Worm (Caenorhabditis elegans) whole organism, L3 larva: ENCODE measurements around the gene T07C4.3.
A peak's percentile ranks its signal among the peaks of the same experiment; 100 is the strongest.

Experiments used
- R02D3.7 ChIP-seq: fragments of 150-350 bp; optimal IDR thresholded peaks from 2 replicates; lab custom pipeline; 2014; ENCODE audit warnings: missing biosample characterization, missing genetic modification characterization
- ZK546.5 ChIP-seq: sonication (generic microtip); optimal IDR thresholded peaks from 2 replicates; lab custom pipeline; 2017; ENCODE audit warnings: missing biosample characterization, missing genetic modification characterization
- aly-2 ChIP-seq: fragments of 150-350 bp; optimal IDR thresholded peaks from 2 replicates; lab custom pipeline; 2014; ENCODE audit warnings: missing biosample characterization, missing genetic modification characterization
- ceh-28 ChIP-seq: fragments of 150-350 bp; optimal IDR thresholded peaks from 2 replicates; lab custom pipeline; 2014; ENCODE audit warnings: missing biosample characterization, missing genetic modification reagents, missing genetic modification characterization
- ceh-82 ChIP-seq: fragments of 150-350 bp; optimal IDR thresholded peaks from 2 replicates; lab custom pipeline; 2014; ENCODE audit warnings: missing biosample characterization, missing genetic modification characterization
- ceh-9 ChIP-seq: sonication (generic microtip); optimal IDR thresholded peaks from 2 replicates; lab custom pipeline; 2018; ENCODE audit warnings: missing biosample characterization, missing genetic modification characterization
- daf-12 ChIP-seq: fragments of 150-350 bp; optimal IDR thresholded peaks from 2 replicates; lab custom pipeline; 2014; ENCODE audit warnings: missing biosample characterization, missing genetic modification reagents, missing genetic modification characterization
- egl-5 ChIP-seq: fragments of 150-350 bp; optimal IDR thresholded peaks from 2 replicates; lab custom pipeline; 2017; ENCODE audit warnings: missing biosample characterization, missing genetic modification reagents, missing genetic modification characterization, inconsistent platforms
- elt-1 ChIP-seq: fragments of 150-350 bp; optimal IDR thresholded peaks from 2 replicates; lab custom pipeline; 2014; ENCODE audit warnings: missing biosample characterization, missing genetic modification characterization
- elt-2 ChIP-seq: sonication (generic microtip); optimal IDR thresholded peaks from 2 replicates; lab custom pipeline; 2016; ENCODE audit warnings: missing genetic modification reagents, mild to moderate bottlenecking, missing genetic modification characterization, missing compliant biosample characterization
- elt-3 ChIP-seq, 3 experiments: fragments of 150-350 bp in 1 of 3; sonication (generic microtip) in 2 of 3; optimal IDR thresholded peaks; 2 replicates in 2 of 3; 4 replicates in 1 of 3; lab custom pipeline; 2014 to 2017; ENCODE audit warnings: missing biosample characterization in 3 of 3, missing genetic modification characterization in 3 of 3
- eor-1 ChIP-seq, 2 experiments: fragments of 150-350 bp; optimal IDR thresholded peaks; 2 replicates each; lab custom pipeline; 2014 to 2018; ENCODE audit warnings: missing biosample characterization in 2 of 2, missing genetic modification characterization in 2 of 2
- fkh-2 ChIP-seq: fragments of 150-350 bp; optimal IDR thresholded peaks from 2 replicates; lab custom pipeline; 2014; ENCODE audit warnings: missing biosample characterization, missing genetic modification reagents, missing genetic modification characterization
- fos-1 ChIP-seq: fragments of 150-350 bp; optimal IDR thresholded peaks from 2 replicates; lab custom pipeline; 2014; ENCODE audit warnings: missing biosample characterization, missing genetic modification characterization
- hmg-11 ChIP-seq: sonication (generic microtip); optimal IDR thresholded peaks from 2 replicates; lab custom pipeline; 2016; ENCODE audit warnings: missing genetic modification characterization, missing compliant biosample characterization
- jun-1 ChIP-seq: fragments of 150-350 bp; optimal IDR thresholded peaks from 2 replicates; lab custom pipeline; 2014; ENCODE audit warnings: missing biosample characterization, missing genetic modification reagents, missing genetic modification characterization
- lin-39 ChIP-seq: fragments of 150-350 bp; optimal IDR thresholded peaks from 2 replicates; lab custom pipeline; 2018; ENCODE audit warnings: missing biosample characterization, missing genetic modification reagents, missing genetic modification characterization
- mdl-1 ChIP-seq: fragments of 150-350 bp; optimal IDR thresholded peaks from 2 replicates; lab custom pipeline; 2014; ENCODE audit warnings: missing biosample characterization, missing genetic modification characterization
- mml-1 ChIP-seq: fragments of 150-350 bp; sonication (generic microtip); optimal IDR thresholded peaks from 3 replicates; lab custom pipeline; 2014; ENCODE audit warnings: missing biosample characterization, missing genetic modification characterization
- nhr-11 ChIP-seq: fragments of 150-350 bp; optimal IDR thresholded peaks from 2 replicates; lab custom pipeline; 2014; ENCODE audit warnings: missing biosample characterization, missing genetic modification characterization
- nhr-12 ChIP-seq: fragments of 150-350 bp; optimal IDR thresholded peaks from 2 replicates; lab custom pipeline; 2014; ENCODE audit warnings: missing biosample characterization, missing genetic modification characterization
- nhr-23 ChIP-seq: fragments of 150-350 bp; optimal IDR thresholded peaks from 2 replicates; lab custom pipeline; 2014; ENCODE audit warnings: missing biosample characterization, missing genetic modification reagents, missing genetic modification characterization
- nhr-25 ChIP-seq: sonication (generic microtip); optimal IDR thresholded peaks from 2 replicates; lab custom pipeline; 2017; ENCODE audit warnings: missing biosample characterization, missing genetic modification characterization
- nhr-28 ChIP-seq: fragments of 150-350 bp; optimal IDR thresholded peaks from 2 replicates; lab custom pipeline; 2014; ENCODE audit warnings: missing biosample characterization, missing genetic modification characterization
- nhr-43 ChIP-seq: sonication (generic microtip); optimal IDR thresholded peaks from 2 replicates; lab custom pipeline; 2016; ENCODE audit warnings: mild to moderate bottlenecking, missing genetic modification characterization, missing compliant biosample characterization; ENCODE audit not compliant: poor library complexity, severe bottlenecking
- nhr-67 ChIP-seq: fragments of 150-350 bp; optimal IDR thresholded peaks from 2 replicates; lab custom pipeline; 2014; ENCODE audit warnings: missing biosample characterization, missing genetic modification characterization
- pqm-1 ChIP-seq: fragments of 150-350 bp; optimal IDR thresholded peaks from 2 replicates; lab custom pipeline; 2017; ENCODE audit warnings: missing biosample characterization, missing genetic modification characterization, inconsistent platforms
- skn-1 ChIP-seq: fragments of 150-350 bp; optimal IDR thresholded peaks from 2 replicates; lab custom pipeline; 2014; ENCODE audit warnings: missing biosample characterization, missing genetic modification characterization
- snpc-4 ChIP-seq: fragments of 150-350 bp; optimal IDR thresholded peaks from 2 replicates; lab custom pipeline; 2014; ENCODE audit warnings: missing biosample characterization, missing genetic modification characterization
- unc-39 ChIP-seq: sonication (generic microtip); optimal IDR thresholded peaks from 4 replicates; lab custom pipeline; 2017; ENCODE audit warnings: missing biosample characterization, missing genetic modification characterization
- unc-62 ChIP-seq: fragments of 150-350 bp; sonication (generic microtip); optimal IDR thresholded peaks from 4 replicates; lab custom pipeline; 2014; ENCODE audit warnings: missing biosample characterization, missing genetic modification reagents, missing genetic modification characterization
- zag-1 ChIP-seq: fragments of 150-350 bp; optimal IDR thresholded peaks from 2 replicates; lab custom pipeline; 2014; ENCODE audit warnings: missing biosample characterization, missing genetic modification characterization
- ztf-11 ChIP-seq: fragments of 150-350 bp; optimal IDR thresholded peaks from 2 replicates; lab custom pipeline; 2014; ENCODE audit warnings: missing biosample characterization, missing genetic modification characterization
- ztf-4 ChIP-seq: fragments of 150-350 bp; optimal IDR thresholded peaks from 2 replicates; lab custom pipeline; 2014; ENCODE audit warnings: missing biosample characterization, missing genetic modification characterization

The T07C4.3 gene

ce11 chrIII:10341758-10342157 lies 10.2 kb upstream of the T07C4.3 start, which contains the start of gene tbx-9:
TSS of gene tbx-9 (minus strand) at chrIII:10341858.
- no peak for TF ChIP-seq ceh-9 (tag; lab: Kevin White, UChicago)
- no peak for TF ChIP-seq mml-1 (tag; lab: Kevin White, UChicago)
- TF ChIP-seq ceh-82 (tag; lab: Kevin White, UChicago), result no peak
- TF ChIP-seq pqm-1 (tag; lab: Kevin White, UChicago), result no peak
- TF ChIP-seq hmg-11 (tag; lab: Kevin White, UChicago), result no peak
- TF ChIP-seq nhr-12, result no peak
- TF ChIP-seq unc-39, result no peak
- no peak for TF ChIP-seq fos-1 (tag; lab: Kevin White, UChicago)
- TF ChIP-seq R02D3.7 (tag; lab: Kevin White, UChicago), result no peak
- no peak for TF ChIP-seq ztf-4 (tag; lab: Kevin White, UChicago)
- no peak for TF ChIP-seq eor-1 (tag; optimal IDR thresholded peaks at IDR 0.05; lab: Kevin White, UChicago)
- no peak for TF ChIP-seq lin-39 (tag; lab: Kevin White, UChicago)
- no peak for TF ChIP-seq daf-12 (tag; lab: Kevin White, UChicago)
- no peak for TF ChIP-seq ceh-28 (tag; lab: Kevin White, UChicago)
- TF ChIP-seq nhr-67 (tag; lab: Kevin White, UChicago), result no peak
- no peak for TF ChIP-seq nhr-23 (tag; lab: Kevin White, UChicago)

- TF ChIP-seq elt-2 (tag; lab: Kevin White, UChicago) (no peak), eor-1 (tag; optimal IDR thresholded peaks at IDR 0.05; lab: Kevin White, UChicago) (no peak), jun-1 (no peak), ztf-11 (tag; lab: Kevin White, UChicago) (no peak), nhr-28 (no peak), hmg-11 (tag; lab: Kevin White, UChicago) (no peak)
Measured at ce11 chrIII:10344762-10345161, 7.2 kb upstream of the T07C4.3 start.

- TF ChIP-seq fkh-2 (tag; lab: Kevin White, UChicago) (no peak), nhr-43 (tag; lab: Kevin White, UChicago) (no peak), lin-39 (tag; lab: Kevin White, UChicago) (no peak), snpc-4 (no peak), elt-2 (tag; lab: Kevin White, UChicago) (no peak), hmg-11 (tag; lab: Kevin White, UChicago) (no peak), ceh-9 (tag; lab: Kevin White, UChicago) (no peak), elt-1 (tag; lab: Kevin White, UChicago) (no peak), unc-62 (no peak), pqm-1 (tag; lab: Kevin White, UChicago) (no peak), daf-12 (tag; lab: Kevin White, UChicago) (no peak), aly-2 (no peak), nhr-25 (tag; lab: Kevin White, UChicago) (no peak), nhr-11 (tag; lab: Kevin White, UChicago) (no peak), ztf-11 (tag; lab: Kevin White, UChicago) (no peak), ZK546.5 (no peak), skn-1 (no peak), egl-5 (tag; lab: Kevin White, UChicago) (no peak)
Measured at ce11 chrIII:10347049-10347448, 4.9 kb upstream of the T07C4.3 start, which contains the start of gene tbx-8. TSS of gene tbx-8 (plus strand) at chrIII:10347349.

ce11 chrIII:10353423-10353822 lies 1.5 kb downstream of the T07C4.3 start:
- TF ChIP-seq nhr-25 (tag; lab: Kevin White, UChicago), result no peak
- TF ChIP-seq elt-3 (tag; optimal IDR thresholded peaks at IDR 0.05; lab: Kevin White, UChicago), result no peak
- no peak for TF ChIP-seq pqm-1 (tag; lab: Kevin White, UChicago)
- TF ChIP-seq nhr-23 (tag; lab: Kevin White, UChicago), result no peak

ce11 chrIII:10354591-10354990 lies 2.6 kb downstream of the T07C4.3 start:
- no peak for TF ChIP-seq zag-1
- no peak for TF ChIP-seq R02D3.7 (tag; lab: Kevin White, UChicago)
- TF ChIP-seq ztf-4 (tag; lab: Kevin White, UChicago), result no peak
- TF ChIP-seq mdl-1 (tag; lab: Kevin White, UChicago), result no peak
- no peak for TF ChIP-seq fos-1 (tag; lab: Kevin White, UChicago)
- peak; percentile 54 for TF ChIP-seq elt-2 (tag; lab: Kevin White, UChicago)
